Worm (Caenorhabditis elegans) whole organism, late embryonic: Measurements from ENCODE around the gene str-77.

ENCODE experiments used
- ceh-31 ChIP-seq: sonication (generic microtip); optimal IDR thresholded peaks from 2 replicates; lab custom pipeline; 2016; ENCODE audit warnings: missing genetic modification characterization, missing compliant biosample characterization
- sox-2 ChIP-seq: fragments of 200-800 bp; sonication (Bioruptor generic); IDR thresholded peaks from 2 replicates; pipeline ENCODE4 v1.3.6; 2022; ENCODE audit warnings: missing genetic modification reagents, missing genetic modification characterization, missing compliant biosample characterization

- no peak for TF ChIP-seq ceh-31 (tag; lab: Kevin White, UChicago)
- TF ChIP-seq sox-2 (GFP tag; lab: Robert Waterston, UW): no peak
Measured at ce11 chrV:17706217-17706806, 12.4 kb upstream of the str-77 start.
